Worm (Caenorhabditis elegans) whole organism, L1 larva: ENCODE measurements around the gene rpl-25.1.

Experiments
- ces-1 ChIP-seq: fragments of 150-350 bp; optimal IDR thresholded peaks from 2 replicates; lab custom pipeline; 2014; ENCODE audit warnings: missing biosample characterization, missing genetic modification reagents, missing genetic modification characterization
- zag-1 ChIP-seq: fragments of 150-350 bp; optimal IDR thresholded peaks from 2 replicates; lab custom pipeline; 2014; ENCODE audit warnings: missing biosample characterization, missing genetic modification characterization

DNA sequence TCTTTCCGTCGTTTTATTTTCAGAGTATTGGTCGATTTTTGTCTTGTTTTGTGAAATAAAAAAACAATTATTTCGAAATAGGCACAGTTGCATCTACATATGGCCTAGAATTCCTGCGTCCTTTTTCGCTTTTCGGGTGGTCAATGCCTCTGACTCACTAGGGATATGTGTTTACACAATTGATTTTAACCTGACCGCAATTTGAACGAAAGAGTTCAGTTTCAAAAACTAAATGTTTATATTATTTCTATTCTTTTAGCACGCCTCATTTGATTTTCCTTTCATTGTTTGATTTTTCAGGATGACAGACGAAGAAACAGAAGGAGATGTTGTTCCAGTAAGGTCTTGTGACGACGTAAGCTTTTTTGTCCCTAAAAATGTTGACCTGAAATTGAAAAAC is 47.2 kb upstream of the rpl-25.1 start, which contains the start of gene mfsd-12:
- TF ChIP-seq zag-1 (tag; lab: Kevin White, UChicago) (no peak), ces-1 (GFP tag; lab: Kevin White, UChicago) (no peak)
